Fruit fly (Drosophila melanogaster) S2 (cell line): Measurements from ENCODE around the gene Smvt.

Experiments
- CG8478 ChIP-seq: fragments of >200 bp; optimal IDR thresholded peaks from 2 replicates; lab custom pipeline; 2018
- CTCF ChIP-seq, 2 experiments: fragments of >200 bp; optimal IDR thresholded peaks; 2 replicates each; lab custom pipeline; 2018

dm6 chr3R:31748093-31748996 is 13.0 kb downstream of the Smvt start:
- no peak for TF ChIP-seq CG8478 (lab: Kevin White, UChicago)
- no peak for TF ChIP-seq CTCF (optimal IDR thresholded peaks at IDR 0.05; lab: Kevin White, UChicago)
